Worm (Caenorhabditis elegans) whole organism, L2 larva: ENCODE data around the gene ZK6.6.

Experiments
- C34F6.9 ChIP-seq: fragments of 150-350 bp; optimal IDR thresholded peaks from 2 replicates; lab custom pipeline; 2014; ENCODE audit warnings: missing biosample characterization, missing genetic modification characterization
- Y55F3AM.14 ChIP-seq: fragments of 200-800 bp; sonication (Bioruptor generic); optimal IDR thresholded peaks from 2 replicates; lab custom pipeline; 2018; ENCODE audit warnings: mild to moderate bottlenecking, missing genetic modification characterization, missing compliant biosample characterization
- ZK546.5 ChIP-seq: sonication (generic microtip); optimal IDR thresholded peaks from 2 replicates; lab custom pipeline; 2017; ENCODE audit warnings: missing biosample characterization, missing genetic modification characterization
- aly-2 ChIP-seq: fragments of 150-350 bp; optimal IDR thresholded peaks from 2 replicates; lab custom pipeline; 2014; ENCODE audit warnings: missing biosample characterization, missing genetic modification characterization
- ama-1 ChIP-seq: fragments of 150-350 bp; optimal IDR thresholded peaks from 2 replicates; lab custom pipeline; 2018; ENCODE audit warnings: inconsistent platforms
- blmp-1 ChIP-seq: sonication (generic microtip); optimal IDR thresholded peaks from 2 replicates; lab custom pipeline; 2017; ENCODE audit warnings: missing genetic modification characterization, mild to moderate bottlenecking, missing compliant biosample characterization, antibody characterized with exemption, moderate library complexity; ENCODE audit not compliant: insufficient read depth
- ceh-16 ChIP-seq: fragments of 150-350 bp; optimal IDR thresholded peaks from 2 replicates; lab custom pipeline; 2014; ENCODE audit warnings: missing biosample characterization, missing genetic modification characterization
- ceh-82 ChIP-seq: fragments of 150-350 bp; optimal IDR thresholded peaks from 2 replicates; lab custom pipeline; 2014; ENCODE audit warnings: missing biosample characterization, missing genetic modification characterization
- egl-27 ChIP-seq: sonication (generic microtip); optimal IDR thresholded peaks from 3 replicates; lab custom pipeline; 2017; ENCODE audit warnings: missing biosample characterization, missing genetic modification reagents, missing genetic modification characterization
- elt-1 ChIP-seq: fragments of 150-350 bp; optimal IDR thresholded peaks from 2 replicates; lab custom pipeline; 2014; ENCODE audit warnings: missing biosample characterization, missing genetic modification characterization
- elt-3 ChIP-seq: sonication (generic microtip); optimal IDR thresholded peaks from 2 replicates; lab custom pipeline; 2017; ENCODE audit warnings: missing biosample characterization, missing genetic modification characterization
- fos-1 ChIP-seq: fragments of 150-350 bp; optimal IDR thresholded peaks from 2 replicates; lab custom pipeline; 2014; ENCODE audit warnings: missing biosample characterization, missing genetic modification characterization
- lin-39 ChIP-seq: fragments of 150-350 bp; optimal IDR thresholded peaks from 2 replicates; lab custom pipeline; 2014; ENCODE audit warnings: missing biosample characterization, missing genetic modification reagents, missing genetic modification characterization
- mab-5 ChIP-seq: fragments of 150-350 bp; optimal IDR thresholded peaks from 2 replicates; lab custom pipeline; 2014; ENCODE audit warnings: missing biosample characterization, missing genetic modification characterization
- mbf-1 ChIP-seq: sonication (generic microtip); optimal IDR thresholded peaks from 2 replicates; lab custom pipeline; 2017; ENCODE audit warnings: missing biosample characterization, missing genetic modification characterization
- mdl-1 ChIP-seq, 2 experiments: fragments of 150-350 bp in 1 of 2; sonication (generic microtip) in 1 of 2; optimal IDR thresholded peaks; 2 replicates each; lab custom pipeline; 2017; ENCODE audit warnings: missing biosample characterization in 2 of 2, missing genetic modification characterization in 2 of 2
- nhr-10 ChIP-seq: sonication (generic microtip); optimal IDR thresholded peaks from 2 replicates; lab custom pipeline; 2017; ENCODE audit warnings: missing biosample characterization, missing genetic modification characterization
- nhr-11 ChIP-seq: fragments of 150-350 bp; optimal IDR thresholded peaks from 2 replicates; lab custom pipeline; 2014; ENCODE audit warnings: missing biosample characterization, missing genetic modification characterization
- nhr-12 ChIP-seq: fragments of 150-350 bp; optimal IDR thresholded peaks from 2 replicates; lab custom pipeline; 2014; ENCODE audit warnings: missing biosample characterization, missing genetic modification characterization
- nhr-129 ChIP-seq: fragments of 150-350 bp; optimal IDR thresholded peaks from 2 replicates; lab custom pipeline; 2014; ENCODE audit warnings: missing biosample characterization, missing genetic modification characterization
- nhr-21 ChIP-seq: fragments of 150-350 bp; optimal IDR thresholded peaks from 2 replicates; lab custom pipeline; 2014; ENCODE audit warnings: missing biosample characterization, missing genetic modification characterization
- nhr-237 ChIP-seq: fragments of 150-350 bp; optimal IDR thresholded peaks from 2 replicates; lab custom pipeline; 2014; ENCODE audit warnings: missing biosample characterization, missing genetic modification characterization
- nhr-25 ChIP-seq: fragments of 150-350 bp; sonication (generic microtip); optimal IDR thresholded peaks from 3 replicates; lab custom pipeline; 2014; ENCODE audit warnings: missing biosample characterization, missing genetic modification characterization
- peb-1 ChIP-seq: fragments of 150-350 bp; optimal IDR thresholded peaks from 2 replicates; lab custom pipeline; 2014; ENCODE audit warnings: missing biosample characterization, missing genetic modification characterization
- sem-4 ChIP-seq: fragments of 150-350 bp; optimal IDR thresholded peaks from 2 replicates; lab custom pipeline; 2014; ENCODE audit warnings: missing biosample characterization, missing genetic modification reagents, missing genetic modification characterization
- skn-1 ChIP-seq: sonication (generic microtip); optimal IDR thresholded peaks from 2 replicates; lab custom pipeline; 2017; ENCODE audit warnings: missing biosample characterization, missing genetic modification characterization
- sma-3 ChIP-seq: sonication (generic microtip); optimal IDR thresholded peaks from 2 replicates; lab custom pipeline; 2016; ENCODE audit warnings: missing genetic modification reagents, missing genetic modification characterization, missing compliant biosample characterization
- sma-9 ChIP-seq, 2 experiments: fragments of 150-350 bp in 1 of 2; sonication (generic microtip) in 1 of 2; optimal IDR thresholded peaks; 2 replicates each; lab custom pipeline; 2014 to 2016; ENCODE audit warnings: missing genetic modification characterization in 2 of 2, mild to moderate bottlenecking in 1 of 2, missing biosample characterization in 1 of 2, missing compliant biosample characterization in 1 of 2, missing genetic modification reagents in 1 of 2, moderate library complexity in 1 of 2
- snpc-4 ChIP-seq: fragments of 150-350 bp; optimal IDR thresholded peaks from 2 replicates; lab custom pipeline; 2014; ENCODE audit warnings: missing biosample characterization, missing genetic modification characterization
- unc-39 ChIP-seq: fragments of 150-350 bp; optimal IDR thresholded peaks from 2 replicates; lab custom pipeline; 2014; ENCODE audit warnings: missing biosample characterization, missing genetic modification characterization
- unc-62 ChIP-seq: fragments of 150-350 bp; optimal IDR thresholded peaks from 2 replicates; lab custom pipeline; 2014; ENCODE audit warnings: missing biosample characterization, missing genetic modification reagents, missing genetic modification characterization
- zag-1 ChIP-seq: fragments of 150-350 bp; optimal IDR thresholded peaks from 2 replicates; lab custom pipeline; 2014; ENCODE audit warnings: missing biosample characterization, missing genetic modification characterization
- ztf-4 ChIP-seq: fragments of 150-350 bp; optimal IDR thresholded peaks from 2 replicates; lab custom pipeline; 2014; ENCODE audit warnings: missing biosample characterization, missing genetic modification characterization

The ZK6.6 gene

ce11 chrV:433898-434297 is 45.4 kb downstream of the ZK6.6 start, which contains the start of gene B0554.2:
B0554.2 (plus strand) TSS chrV:434198.
- TF ChIP-seq Y55F3AM.14 (GFP tag; lab: Kevin White, UChicago) (no peak), nhr-21 (tag; lab: Kevin White, UChicago) (no peak), ceh-82 (tag; lab: Kevin White, UChicago) (no peak), nhr-10 (tag; lab: Kevin White, UChicago) (no peak), mdl-1 (tag; optimal IDR thresholded peaks at IDR 0.05; lab: Kevin White, UChicago) (no peak), aly-2 (tag; lab: Kevin White, UChicago) (no peak), blmp-1 (tag; lab: Kevin White, UChicago) (no peak), snpc-4 (tag; lab: Kevin White, UChicago) (no peak)
- TF ChIP-seq, all 48 proteins: peak for 0

- TF ChIP-seq ztf-4 (no peak), lin-39 (tag; lab: Kevin White, UChicago) (no peak), nhr-12 (tag; lab: Kevin White, UChicago) (no peak), ceh-82 (tag; lab: Kevin White, UChicago) (no peak), nhr-10 (tag; lab: Kevin White, UChicago) (no peak), sem-4 (tag; lab: Kevin White, UChicago) (no peak), snpc-4 (tag; lab: Kevin White, UChicago) (no peak), Y55F3AM.14 (GFP tag; lab: Kevin White, UChicago) (no peak), egl-27 (no peak), mbf-1 (tag; lab: Kevin White, UChicago) (no peak), zag-1 (tag; lab: Kevin White, UChicago) (no peak), fos-1 (tag; lab: Kevin White, UChicago) (no peak), elt-3 (tag; lab: Kevin White, UChicago) (no peak), peb-1 (tag; lab: Kevin White, UChicago) (no peak), skn-1 (tag; lab: Kevin White, UChicago) (no peak), unc-62 (GFP tag; lab: Kevin White, UChicago) (no peak), ama-1 (no peak)
Measured at ce11 chrV:438094-438493, 49.6 kb downstream of the ZK6.6 start, which contains the start of gene B0554.1. B0554.1 (plus strand) TSS chrV:438394.

ce11 chrV:439183-439749 is 50.8 kb downstream of the ZK6.6 start:
- TF ChIP-seq sma-9 (GFP tag; optimal IDR thresholded peaks at IDR 0.05; lab: Kevin White, UChicago) (no peak), sma-9 (tag; optimal IDR thresholded peaks at IDR 0.05; lab: Kevin White, UChicago) (no peak), nhr-21 (tag; lab: Kevin White, UChicago) (no peak), nhr-237 (no peak), zag-1 (tag; lab: Kevin White, UChicago) (no peak), elt-3 (tag; lab: Kevin White, UChicago) (no peak), C34F6.9 (tag; lab: Kevin White, UChicago) (no peak), peb-1 (tag; lab: Kevin White, UChicago) (no peak), elt-1 (tag; lab: Kevin White, UChicago) (no peak), mbf-1 (tag; lab: Kevin White, UChicago) (no peak), nhr-11 (tag; lab: Kevin White, UChicago) (no peak), ztf-4 (no peak), ceh-16 (tag; lab: Kevin White, UChicago) (no peak), sma-3 (GFP tag; lab: Kevin White, UChicago) (no peak), blmp-1 (tag; lab: Kevin White, UChicago) (no peak)

- TF ChIP-seq nhr-25 (tag; lab: Kevin White, UChicago) (no peak), ZK546.5 (no peak), nhr-129 (tag; lab: Kevin White, UChicago) (no peak), ama-1 (no peak), peb-1 (tag; lab: Kevin White, UChicago) (no peak), unc-62 (GFP tag; lab: Kevin White, UChicago) (no peak), unc-39 (tag; lab: Kevin White, UChicago) (no peak), nhr-10 (tag; lab: Kevin White, UChicago) (no peak), mab-5 (tag; lab: Kevin White, UChicago) (no peak), Y55F3AM.14 (GFP tag; lab: Kevin White, UChicago) (no peak)
Measured at ce11 chrV:440923-441322, 52.4 kb downstream of the ZK6.6 start, which contains the start of gene B0554.7. B0554.7 (minus strand) TSS chrV:441023.
